Worm (Caenorhabditis elegans) whole organism, early embryonic: ENCODE measurements around the gene ZK177.11.

Source experiments
- ets-7 ChIP-seq: sonication (generic microtip); optimal IDR thresholded peaks from 2 replicates; lab custom pipeline; 2016; ENCODE audit warnings: missing genotype, missing genetic modification characterization, missing compliant biosample characterization
- tbx-37 ChIP-seq: fragments of 200-800 bp; sonication (Bioruptor generic); conservative IDR thresholded peaks from 2 replicates; pipeline ENCODE4 v1.3.6; 2022; ENCODE audit warnings: missing genetic modification reagents, missing genetic modification characterization, missing compliant biosample characterization

- TF ChIP-seq ets-7 (tag; lab: Kevin White, UChicago) (no peak), tbx-37 (GFP tag; lab: Robert Waterston, UW) (no peak)
Measured at ce11 chrII:5494405-5494804, 28.3 kb upstream of the ZK177.11 start, which contains the start of gene F12A10.6.
